Worm (Caenorhabditis elegans) whole organism, young adult: Measurements from ENCODE around the gene F58H1.2.

Source experiments
- B0035.1 ChIP-seq: sonication (generic microtip); optimal IDR thresholded peaks from 2 replicates; lab custom pipeline; 2016; ENCODE audit warnings: missing genetic modification characterization, mild to moderate bottlenecking, missing compliant biosample characterization, missing genotype, missing genetic modification reagents
- B0261.1 ChIP-seq: sonication (generic microtip); optimal IDR thresholded peaks from 2 replicates; lab custom pipeline; 2016; ENCODE audit warnings: mild to moderate bottlenecking, missing genetic modification characterization, moderate library complexity, missing compliant biosample characterization
- C06A6.2 ChIP-seq: fragments of 200-800 bp; sonication (Bioruptor generic); conservative IDR thresholded peaks from 2 replicates; pipeline ENCODE4 v1.3.6; 2022; ENCODE audit warnings: missing genetic modification characterization, missing compliant biosample characterization
- D2030.7 ChIP-seq: fragments of 200-800 bp; sonication (Bioruptor generic); IDR thresholded peaks from 2 replicates; pipeline ENCODE4 v1.3.6; 2022; ENCODE audit warnings: missing genetic modification reagents, missing genetic modification characterization, missing compliant biosample characterization
- F10E7.11 ChIP-seq: sonication (generic microtip); optimal IDR thresholded peaks from 2 replicates; lab custom pipeline; 2017; ENCODE audit warnings: mild to moderate bottlenecking, missing genetic modification characterization, moderate library complexity, missing compliant biosample characterization
- F39B2.1 ChIP-seq: fragments of 200-800 bp; sonication (Bioruptor generic); IDR thresholded peaks from 2 replicates; pipeline ENCODE4 v1.3.6; 2022; ENCODE audit warnings: missing genetic modification reagents, missing genetic modification characterization, missing compliant biosample characterization
- F49E8.2 ChIP-seq: sonication (generic microtip); optimal IDR thresholded peaks from 3 replicates; lab custom pipeline; 2017; ENCODE audit warnings: missing genetic modification characterization, mild to moderate bottlenecking, missing compliant biosample characterization, antibody characterized with exemption, moderate library complexity; ENCODE audit not compliant: insufficient read depth
- K12H6.12 ChIP-seq: fragments of 200-800 bp; sonication (Bioruptor generic); optimal IDR thresholded peaks from 2 replicates; lab custom pipeline; 2018; ENCODE audit warnings: mild to moderate bottlenecking, missing genetic modification characterization, missing compliant biosample characterization
- ama-1 ChIP-seq, 3 experiments: fragments of 150-350 bp in 1 of 3; sonication (generic microtip) in 2 of 3; optimal IDR thresholded peaks; 2 replicates each; lab custom pipeline; 2014 to 2018; ENCODE audit warnings: missing biosample characterization in 2 of 3, missing genetic modification characterization in 2 of 3, missing genetic modification reagents in 2 of 3
- atf-7 ChIP-seq: sonication (generic microtip); optimal IDR thresholded peaks from 2 replicates; lab custom pipeline; 2017; ENCODE audit warnings: mild to moderate bottlenecking, missing genetic modification characterization, missing compliant biosample characterization
- attf-3 ChIP-seq: fragments of 200-800 bp; sonication (Bioruptor generic); conservative IDR thresholded peaks from 2 replicates; pipeline ENCODE4 v1.3.6; 2022; ENCODE audit warnings: missing genetic modification reagents, missing genetic modification characterization, missing compliant biosample characterization
- attf-5 ChIP-seq: fragments of 200-800 bp; sonication (Bioruptor generic); optimal IDR thresholded peaks from 2 replicates; lab custom pipeline; 2018; ENCODE audit warnings: mild to moderate bottlenecking, missing genetic modification characterization, missing compliant biosample characterization
- cebp-2 ChIP-seq: fragments of 200-800 bp; sonication (Bioruptor generic); IDR thresholded peaks from 2 replicates; pipeline ENCODE4 v1.3.6; 2022; ENCODE audit warnings: missing genetic modification characterization, missing compliant biosample characterization
- ceh-100 ChIP-seq: fragments of 200-800 bp; sonication (Bioruptor generic); IDR thresholded peaks from 2 replicates; pipeline ENCODE4 v1.3.6; 2022; ENCODE audit warnings: missing genetic modification reagents, missing genetic modification characterization, missing compliant biosample characterization
- ceh-40 ChIP-seq: fragments of 200-800 bp; sonication (Bioruptor generic); IDR thresholded peaks from 2 replicates; pipeline ENCODE4 v1.3.6; 2022; ENCODE audit warnings: missing genetic modification characterization, missing compliant biosample characterization
- ceh-79 ChIP-seq: sonication (generic microtip); optimal IDR thresholded peaks from 2 replicates; lab custom pipeline; 2017; ENCODE audit warnings: mild to moderate bottlenecking, missing genetic modification characterization, missing compliant biosample characterization
- chd-7 ChIP-seq: sonication (generic microtip); optimal IDR thresholded peaks from 2 replicates; lab custom pipeline; 2016; ENCODE audit warnings: mild to moderate bottlenecking, missing genetic modification characterization, moderate library complexity, missing compliant biosample characterization
- dox-1 ChIP-seq: fragments of 200-800 bp; sonication (Bioruptor generic); IDR thresholded peaks from 2 replicates; pipeline ENCODE4 v1.3.6; 2022; ENCODE audit warnings: missing genetic modification reagents, missing genetic modification characterization, missing compliant biosample characterization
- ekl-4 ChIP-seq: fragments of 200-800 bp; sonication (Bioruptor generic); IDR thresholded peaks from 2 replicates; pipeline ENCODE4 v1.3.6; 2022; ENCODE audit warnings: missing genetic modification reagents, missing genetic modification characterization, missing compliant biosample characterization
- gei-17 ChIP-seq: fragments of 200-800 bp; sonication (Bioruptor generic); optimal IDR thresholded peaks from 2 replicates; lab custom pipeline; 2018; ENCODE audit warnings: mild to moderate bottlenecking, missing genetic modification characterization, missing compliant biosample characterization
- him-1 ChIP-seq: sonication (generic microtip); optimal IDR thresholded peaks from 2 replicates; lab custom pipeline; 2016; ENCODE audit warnings: missing genotype, missing genetic modification reagents, missing genetic modification characterization, missing compliant biosample characterization
- hmg-1.2 ChIP-seq: fragments of 200-800 bp; sonication (Bioruptor generic); IDR thresholded peaks from 2 replicates; pipeline ENCODE4 v1.3.6; 2022; ENCODE audit warnings: missing genetic modification reagents, missing genetic modification characterization, missing compliant biosample characterization
- hmg-20 ChIP-seq: fragments of 200-800 bp; sonication (Bioruptor generic); IDR thresholded peaks from 2 replicates; pipeline ENCODE4 v1.3.6; 2022; ENCODE audit warnings: missing genetic modification reagents, missing genetic modification characterization, missing compliant biosample characterization
- hsf-1 ChIP-seq: fragments of 200-800 bp; sonication (Bioruptor generic); IDR thresholded peaks from 2 replicates; pipeline ENCODE4 v1.3.6; 2022; ENCODE audit warnings: missing genetic modification reagents, missing genetic modification characterization, missing compliant biosample characterization
- let-607 ChIP-seq, 2 experiments: fragments of 200-800 bp in 1 of 2; sonication (Bioruptor generic) in 1 of 2; sonication (generic microtip) in 1 of 2; optimal IDR thresholded peaks; 2 replicates each; lab custom pipeline; 2016 to 2018; ENCODE audit warnings: mild to moderate bottlenecking in 2 of 2, missing compliant biosample characterization in 2 of 2, missing genetic modification characterization in 2 of 2, moderate library complexity in 2 of 2, missing genotype in 1 of 2
- lin-35 ChIP-seq, 3 experiments: fragments of 150-350 bp in 2 of 3; sonication (generic microtip) in 1 of 3; optimal IDR thresholded peaks; 2 replicates each; lab custom pipeline; 2014 to 2018; ENCODE audit warnings: missing biosample characterization in 3 of 3, missing genetic modification characterization in 3 of 3, missing genetic modification reagents in 3 of 3
- madf-10 ChIP-seq: sonication (generic microtip); optimal IDR thresholded peaks from 2 replicates; lab custom pipeline; 2016; ENCODE audit warnings: mild to moderate bottlenecking, missing genetic modification characterization, missing compliant biosample characterization
- madf-6 ChIP-seq: fragments of 200-800 bp; sonication (Bioruptor generic); IDR thresholded peaks from 2 replicates; pipeline ENCODE4 v1.3.6; 2022; ENCODE audit warnings: missing genetic modification reagents, missing genetic modification characterization, missing compliant biosample characterization
- madf-8 ChIP-seq: fragments of 200-800 bp; sonication (Bioruptor generic); conservative IDR thresholded peaks from 2 replicates; pipeline ENCODE4 v1.3.6; 2022; ENCODE audit warnings: missing genetic modification reagents, missing genetic modification characterization, missing compliant biosample characterization
- mxl-1 ChIP-seq: sonication (generic microtip); optimal IDR thresholded peaks from 2 replicates; lab custom pipeline; 2016; ENCODE audit warnings: missing genetic modification characterization, missing compliant biosample characterization
- nfyb-1 ChIP-seq: fragments of 200-800 bp; sonication (Bioruptor generic); IDR thresholded peaks from 2 replicates; pipeline ENCODE4 v1.3.6; 2022; ENCODE audit warnings: missing genetic modification reagents, missing genetic modification characterization, missing compliant biosample characterization
- nhr-27 ChIP-seq: fragments of 200-800 bp; sonication (Bioruptor generic); optimal IDR thresholded peaks from 2 replicates; lab custom pipeline; 2018; ENCODE audit warnings: mild to moderate bottlenecking, missing genetic modification characterization, moderate library complexity, missing compliant biosample characterization
- nhr-80 ChIP-seq: sonication (generic microtip); optimal IDR thresholded peaks from 2 replicates; lab custom pipeline; 2016; ENCODE audit warnings: missing genetic modification characterization, missing compliant biosample characterization
- rcor-1 ChIP-seq: fragments of 200-800 bp; sonication (Bioruptor generic); IDR thresholded peaks from 2 replicates; pipeline ENCODE4 v1.3.6; 2022; ENCODE audit warnings: missing genetic modification reagents, missing genetic modification characterization, missing compliant biosample characterization
- sea-2 ChIP-seq: fragments of 200-800 bp; sonication (Bioruptor generic); IDR thresholded peaks from 2 replicates; pipeline ENCODE4 v1.3.6; 2022; ENCODE audit warnings: missing genetic modification characterization, missing compliant biosample characterization
- snpc-1.1 ChIP-seq: sonication (generic microtip); optimal IDR thresholded peaks from 2 replicates; lab custom pipeline; 2017; ENCODE audit warnings: missing genetic modification characterization, mild to moderate bottlenecking, missing compliant biosample characterization, antibody characterized with exemption, moderate library complexity, missing genotype, missing genetic modification reagents; ENCODE audit not compliant: insufficient read depth
- snpc-1.3 ChIP-seq: sonication (generic microtip); optimal IDR thresholded peaks from 2 replicates; lab custom pipeline; 2017; ENCODE audit warnings: missing genetic modification characterization, mild to moderate bottlenecking, missing compliant biosample characterization, antibody characterized with exemption, moderate library complexity, missing genotype, missing genetic modification reagents; ENCODE audit not compliant: insufficient read depth
- snpc-4 ChIP-seq, 5 experiments: fragments of 150-350 bp in 1 of 5; sonication (generic microtip) in 4 of 5; optimal IDR thresholded peaks; 2 replicates each; lab custom pipeline; 2014 to 2018; ENCODE audit warnings: missing genetic modification characterization in 5 of 5, missing biosample characterization in 3 of 5, antibody characterized with exemption in 2 of 5, mild to moderate bottlenecking in 2 of 5, missing compliant biosample characterization in 2 of 5, missing genotype in 2 of 5, moderate library complexity in 2 of 5, missing genetic modification reagents in 1 of 5
- somi-1 ChIP-seq: fragments of 200-800 bp; sonication (Bioruptor generic); optimal IDR thresholded peaks from 2 replicates; lab custom pipeline; 2018; ENCODE audit warnings: mild to moderate bottlenecking, missing genetic modification characterization, missing compliant biosample characterization
- tbx-9 ChIP-seq: sonication (generic microtip); optimal IDR thresholded peaks from 2 replicates; lab custom pipeline; 2016; ENCODE audit warnings: borderline replicate concordance, missing genetic modification characterization, inconsistent platforms, missing compliant biosample characterization
- tlf-1 ChIP-seq: fragments of 200-800 bp; sonication (Bioruptor generic); optimal IDR thresholded peaks from 2 replicates; lab custom pipeline; 2018; ENCODE audit warnings: mild to moderate bottlenecking, missing genetic modification characterization, missing compliant biosample characterization
- zfh-2 ChIP-seq: fragments of 200-800 bp; sonication (Bioruptor generic); conservative IDR thresholded peaks from 2 replicates; pipeline ENCODE4 v1.3.6; 2022; ENCODE audit warnings: missing genetic modification reagents, missing genetic modification characterization, missing compliant biosample characterization
- ztf-22 ChIP-seq: fragments of 200-800 bp; sonication (Bioruptor generic); optimal IDR thresholded peaks from 2 replicates; lab custom pipeline; 2018; ENCODE audit warnings: mild to moderate bottlenecking, missing genetic modification characterization, moderate library complexity, missing compliant biosample characterization
- ztf-25 ChIP-seq: fragments of 200-800 bp; sonication (Bioruptor generic); IDR thresholded peaks from 2 replicates; pipeline ENCODE4 v1.3.6; 2022; ENCODE audit warnings: missing genetic modification reagents, missing genetic modification characterization, missing compliant biosample characterization
- ztf-3 ChIP-seq: fragments of 200-800 bp; sonication (Bioruptor generic); optimal IDR thresholded peaks from 2 replicates; lab custom pipeline; 2018; ENCODE audit warnings: mild to moderate bottlenecking, missing genetic modification characterization, missing compliant biosample characterization

Gene F58H1.2

DNA sequence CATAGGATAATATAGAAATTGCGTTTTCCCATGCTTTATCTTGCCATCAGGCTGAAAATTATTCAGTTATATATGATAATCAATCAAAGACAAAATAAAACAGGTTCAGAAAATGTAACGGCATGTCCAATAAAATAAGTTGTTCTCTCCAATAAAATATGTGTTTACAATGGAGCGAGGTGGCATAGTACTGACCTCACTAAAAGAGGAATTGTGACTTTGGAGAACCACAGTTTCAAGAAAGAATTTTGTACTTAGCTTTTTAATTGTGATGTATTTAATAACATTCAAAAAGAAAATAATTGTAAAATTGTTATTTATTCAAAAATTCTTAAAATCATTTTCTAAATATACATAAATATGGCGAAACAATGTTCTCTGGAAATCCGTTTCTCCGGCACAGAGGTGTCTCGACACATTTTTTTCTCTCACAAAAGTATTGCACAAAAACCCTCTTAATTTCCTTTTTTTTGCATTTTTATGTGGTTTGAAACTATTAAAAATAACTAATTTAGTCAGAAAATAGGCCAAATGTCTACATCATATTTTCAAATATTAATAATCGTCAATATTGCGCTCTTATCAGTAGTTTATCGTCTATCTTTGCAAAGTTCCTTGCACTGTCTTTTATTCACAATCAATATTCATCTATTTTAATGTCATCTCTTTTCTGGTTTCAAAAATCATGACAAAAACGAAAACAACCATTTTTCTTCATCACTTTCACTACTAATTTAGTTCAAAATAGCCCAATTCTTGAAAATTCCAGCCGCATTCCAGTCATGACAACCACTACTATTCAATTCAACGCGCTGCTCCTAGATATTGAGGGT is 4.5 kb downstream of the F58H1.2 start, which contains the start of the genes aman-2 and F58H1.3:
Gene aman-2 (minus strand): TSS at position 51 of the 833 bp plus-strand sequence.
Gene F58H1.3 (plus strand): TSS at position 783 of the 833 bp plus-strand sequence.
- TF ChIP-seq dox-1 = no peak
- no peak for TF ChIP-seq nfyb-1
- no peak for TF ChIP-seq tlf-1 (GFP tag; lab: Kevin White, UChicago)
- TF ChIP-seq D2030.7 (GFP tag; lab: Robert Waterston, UW) = no peak
- TF ChIP-seq hmg-20 (GFP tag; lab: Robert Waterston, UW) = no peak
- TF ChIP-seq ama-1 (optimal IDR thresholded peaks at IDR 0.05; lab: Kevin White, UChicago) = no peak
- TF ChIP-seq ama-1 (GFP tag; optimal IDR thresholded peaks at IDR 0.05; lab: Kevin White, UChicago) = no peak
- TF ChIP-seq B0261.1 = no peak
- no peak for TF ChIP-seq let-607 (tag; optimal IDR thresholded peaks at IDR 0.05; lab: Kevin White, UChicago)
- peak; percentile 1 for TF ChIP-seq nhr-80
- TF ChIP-seq C06A6.2 = no peak
- no peak for TF ChIP-seq F39B2.1 (GFP tag; lab: Robert Waterston, UW)
- peak; percentile 1 for TF ChIP-seq madf-10 (tag; lab: Kevin White, UChicago)
- TF ChIP-seq gei-17 = no peak
- no peak for TF ChIP-seq zfh-2 (GFP tag; lab: Robert Waterston, UW)
- TF ChIP-seq B0035.1 (tag; lab: Kevin White, UChicago) = no peak
- no peak for TF ChIP-seq sea-2 (GFP tag; lab: Robert Waterston, UW)
- no peak for TF ChIP-seq chd-7 (tag; lab: Kevin White, UChicago)
- no peak for TF ChIP-seq ekl-4 (GFP tag; lab: Robert Waterston, UW)
- peak; percentile 91 for TF ChIP-seq ceh-100
- TF ChIP-seq madf-6 = no peak
- TF ChIP-seq F49E8.2 (tag; lab: Kevin White, UChicago) = peak; percentile 18
- no peak for TF ChIP-seq hmg-1.2 (GFP tag; lab: Robert Waterston, UW)
- peak; percentile 46 for TF ChIP-seq attf-5 (GFP tag; lab: Kevin White, UChicago)
- TF ChIP-seq attf-3 = peak; percentile 30; the same call in 1 of the 2 replicates
- no peak for TF ChIP-seq snpc-1.3
- TF ChIP-seq snpc-4 (GFP tag; optimal IDR thresholded peaks at IDR 0.05; lab: Kevin White, UChicago) = no peak
- TF ChIP-seq snpc-4 (tag; optimal IDR thresholded peaks at IDR 0.05; lab: Kevin White, UChicago) = peak in 1 of 4 experiments; percentile 50
- TF ChIP-seq ztf-3 (GFP tag; lab: Kevin White, UChicago) = no peak
- no peak for TF ChIP-seq lin-35 (GFP tag; optimal IDR thresholded peaks at IDR 0.05; lab: Kevin White, UChicago)
- no peak for TF ChIP-seq cebp-2 (GFP tag; lab: Robert Waterston, UW)
- no peak for TF ChIP-seq F10E7.11 (tag; lab: Kevin White, UChicago)
- peak; percentile 44 for TF ChIP-seq K12H6.12 (tag; lab: Kevin White, UChicago)
- no peak for TF ChIP-seq ztf-22 (GFP tag; lab: Kevin White, UChicago)
- TF ChIP-seq ceh-40 = no peak
- TF ChIP-seq somi-1 (GFP tag; lab: Kevin White, UChicago) = no peak
- TF ChIP-seq ztf-25 (GFP tag; lab: Robert Waterston, UW) = 0 out of 2 replicates have a peak, but pooled peaks have one; percentile 40
- no peak for TF ChIP-seq madf-8
- no peak for TF ChIP-seq atf-7
- no peak for TF ChIP-seq mxl-1 (tag; lab: Kevin White, UChicago)
- TF ChIP-seq him-1 = no peak
- no peak for TF ChIP-seq snpc-1.1 (tag; lab: Kevin White, UChicago)
- TF ChIP-seq rcor-1 (GFP tag; lab: Robert Waterston, UW) = no peak
- TF ChIP-seq nhr-27 (tag; lab: Kevin White, UChicago) = no peak
- TF ChIP-seq hsf-1 = no peak
- no peak for TF ChIP-seq ceh-79 (tag; lab: Kevin White, UChicago)
- TF ChIP-seq tbx-9 (tag; lab: Kevin White, UChicago) = no peak
